Worm (Caenorhabditis elegans): ENCODE results near the gene txt-17.

DNA sequence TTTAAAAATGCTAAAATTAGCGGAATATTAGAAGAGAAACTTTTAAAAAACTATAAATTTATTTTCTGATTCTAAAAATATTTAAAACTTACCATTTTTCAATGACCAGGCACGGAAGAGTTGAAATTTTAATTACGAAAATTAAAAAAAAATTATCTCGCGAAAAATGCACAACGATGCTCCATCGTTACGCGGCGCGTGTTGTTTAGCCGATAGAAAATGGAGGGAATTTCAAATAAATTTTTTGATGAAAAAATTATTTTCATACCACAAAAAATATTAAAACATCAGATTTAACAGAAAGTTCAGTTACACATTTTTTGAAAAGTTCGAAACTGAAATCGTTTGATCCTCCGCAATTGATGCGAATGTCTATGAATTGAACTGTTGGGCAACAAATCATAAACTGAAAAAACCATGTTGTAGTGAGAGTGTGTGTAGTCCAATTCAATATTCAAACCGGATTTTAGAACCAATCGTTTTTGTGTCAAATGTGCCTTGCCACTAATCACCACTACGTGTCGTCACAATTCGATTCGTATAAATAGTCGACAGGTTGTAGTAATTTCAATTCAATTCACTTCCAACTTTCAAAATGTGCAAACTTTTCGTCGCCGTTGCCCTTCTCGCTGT is 1.8 kb downstream of the txt-17 start, which contains the start of the genes tofu-2 and spig-1:
- TF ChIP-seq tra-1 (GFP tag; IDR thresholded peaks at IDR 0.05) = no peak
- TF ChIP-seq snpc-4 (tag; optimal IDR thresholded peaks at IDR 0.05) = no peak
- no peak for TF ChIP-seq unc-62 (GFP tag; optimal IDR thresholded peaks at IDR 0.05 in 1 of 2)
- TF ChIP-seq unc-62 (tag; optimal IDR thresholded peaks at IDR 0.05) = no peak
- no peak for TF ChIP-seq ZK337.2 (GFP tag; IDR thresholded peaks at IDR 0.05)
- no peak for TF ChIP-seq Y105C5A.15 (GFP tag; IDR thresholded peaks at IDR 0.05)
- TF ChIP-seq hlh-30 (tag; optimal IDR thresholded peaks at IDR 0.05; ENCODE audit: insufficient read depth) = no peak
- TF ChIP-seq nhr-11 (tag; optimal IDR thresholded peaks at IDR 0.05) = no peak
- TF ChIP-seq T20F7.1 (GFP tag; optimal IDR thresholded peaks at IDR 0.05) = no peak

Measured in whole organism, L4 larva.